Fruit fly (Drosophila melanogaster) whole organism, adult: ENCODE measurements around the gene LManIII.

Experiments used
- CG1620 ChIP-seq: fragments of 200-800 bp; sonication (Bioruptor generic); optimal IDR thresholded peaks from 2 replicates; lab custom pipeline; 2016; ENCODE audit warnings: missing biosample characterization, missing genetic modification characterization
- CG33017 ChIP-seq: fragments of 200-800 bp; sonication (Bioruptor generic); optimal IDR thresholded peaks from 2 replicates; lab custom pipeline; 2018; ENCODE audit warnings: missing biosample characterization, mild to moderate bottlenecking, missing genetic modification characterization, moderate library complexity
- Clk ChIP-seq: fragments of 200-800 bp; sonication (Bioruptor generic); optimal IDR thresholded peaks from 2 replicates; lab custom pipeline; 2017; ENCODE audit warnings: missing biosample characterization, missing genetic modification characterization
- Crg-1 ChIP-seq: fragments of 200-800 bp; sonication (Bioruptor generic); optimal IDR thresholded peaks from 2 replicates; lab custom pipeline; 2016; ENCODE audit warnings: missing biosample characterization, missing genetic modification characterization
- Mnt ChIP-seq: fragments of 200-800 bp; sonication (Bioruptor generic); optimal IDR thresholded peaks from 2 replicates; lab custom pipeline; 2016; ENCODE audit warnings: missing biosample characterization, mild to moderate bottlenecking, missing genetic modification characterization
- bab1 ChIP-seq: fragments of 200-800 bp; sonication (Bioruptor generic); optimal IDR thresholded peaks from 3 replicates; lab custom pipeline; 2019; ENCODE audit warnings: missing biosample characterization, mild to moderate bottlenecking, missing genetic modification characterization, moderate library complexity
- cic ChIP-seq: fragments of 200-800 bp; sonication (Bioruptor generic); optimal IDR thresholded peaks from 2 replicates; lab custom pipeline; 2017; ENCODE audit warnings: missing biosample characterization, mild to moderate bottlenecking, missing genetic modification characterization, moderate library complexity
- pad ChIP-seq: fragments of 200-800 bp; sonication (Bioruptor generic); optimal IDR thresholded peaks from 3 replicates; lab custom pipeline; 2017; ENCODE audit warnings: missing biosample characterization, missing genetic modification characterization, mild to moderate bottlenecking, moderate library complexity, missing genetic modification reagents
- tj ChIP-seq: fragments of 200-800 bp; sonication (Bioruptor generic); optimal IDR thresholded peaks from 3 replicates; lab custom pipeline; 2017; ENCODE audit warnings: missing biosample characterization, mild to moderate bottlenecking, missing genetic modification characterization, moderate library complexity
- toe ChIP-seq: fragments of 200-800 bp; sonication (Bioruptor generic); optimal IDR thresholded peaks from 2 replicates; lab custom pipeline; 2016; ENCODE audit warnings: missing biosample characterization, missing genetic modification characterization

DNA sequence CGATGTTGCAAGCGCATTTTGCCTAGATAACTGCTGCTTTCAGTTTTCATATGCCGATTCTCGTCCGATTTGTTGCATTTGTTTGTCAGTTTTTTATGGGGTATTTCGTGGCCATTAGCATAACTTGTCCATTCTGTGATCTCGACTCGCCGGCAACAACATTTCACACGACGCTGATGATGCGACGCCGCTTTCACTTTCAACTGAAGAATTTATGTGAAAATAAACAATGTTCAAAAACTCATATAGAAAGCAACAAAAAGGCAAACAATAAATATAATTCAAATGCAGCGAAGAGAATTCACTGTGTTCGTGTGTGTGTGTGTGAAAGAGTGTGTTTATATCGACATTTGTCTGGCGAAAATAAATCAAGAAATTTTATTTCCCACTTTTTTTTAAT, 33.5 kb downstream of the LManIII start:
- TF ChIP-seq CG1620 (no peak), CG33017 (tag; lab: Kevin White, UChicago) (no peak), Clk (no peak), Mnt (GFP tag; lab: Kevin White, UChicago) (no peak), Crg-1 (GFP tag; lab: Kevin White, UChicago) (no peak), pad (GFP tag; lab: Kevin White, UChicago) (no peak), bab1 (no peak), toe (GFP tag; lab: Kevin White, UChicago) (no peak), cic (GFP tag; lab: Kevin White, UChicago) (no peak), tj (GFP tag; lab: Kevin White, UChicago) (no peak)
